Worm (Caenorhabditis elegans) whole organism, L4 larva: ENCODE data around the gene skr-19.

Source experiments
- D1046.2 ChIP-seq: fragments of 200-800 bp; sonication (Bioruptor generic); IDR thresholded peaks from 2 replicates; pipeline ENCODE4 v1.3.6; 2022; ENCODE audit warnings: missing genetic modification characterization, missing compliant biosample characterization
- T26A8.4 ChIP-seq: fragments of 200-800 bp; sonication (Bioruptor generic); IDR thresholded peaks from 2 replicates; pipeline ENCODE4 v1.3.6; 2022; ENCODE audit warnings: missing genetic modification characterization, missing compliant biosample characterization
- Y48G9A.11 ChIP-seq: fragments of 200-800 bp; sonication (Bioruptor generic); IDR thresholded peaks from 2 replicates; pipeline ENCODE4 v1.3.6; 2022; ENCODE audit warnings: missing genetic modification reagents, missing genetic modification characterization, missing compliant biosample characterization
- ZK337.2 ChIP-seq: fragments of 200-800 bp; sonication (Bioruptor generic); IDR thresholded peaks from 2 replicates; pipeline ENCODE4 v1.3.6; 2022; ENCODE audit warnings: missing genetic modification reagents, missing genetic modification characterization, missing compliant biosample characterization
- aha-1 ChIP-seq: fragments of 150-350 bp; peaks from one replicate; lab custom pipeline; 2014; ENCODE audit warnings: missing biosample characterization, missing genetic modification characterization
- aly-2 ChIP-seq: sonication (generic microtip); optimal IDR thresholded peaks from 2 replicates; lab custom pipeline; 2018; ENCODE audit warnings: missing biosample characterization, missing genetic modification characterization
- ama-1 ChIP-seq: fragments of 150-350 bp; optimal IDR thresholded peaks from 2 replicates; lab custom pipeline; 2014; ENCODE audit warnings: inconsistent platforms, mixed read lengths
- arid-1 ChIP-seq: fragments of 200-800 bp; sonication (Bioruptor generic); conservative IDR thresholded peaks from 2 replicates; pipeline ENCODE4 v1.3.6; 2022; ENCODE audit warnings: missing genetic modification reagents, missing genetic modification characterization, missing compliant biosample characterization
- ceh-20 ChIP-seq: fragments of 200-800 bp; sonication (Bioruptor generic); IDR thresholded peaks from 2 replicates; pipeline ENCODE4 v1.3.6; 2022; ENCODE audit warnings: missing genetic modification reagents, missing genetic modification characterization, missing compliant biosample characterization
- ceh-32 ChIP-seq: sonication (generic microtip); optimal IDR thresholded peaks from 2 replicates; lab custom pipeline; 2016; ENCODE audit warnings: mild to moderate bottlenecking, missing genetic modification characterization, missing compliant biosample characterization; ENCODE audit not compliant: poor library complexity
- ceh-62 ChIP-seq: sonication (generic microtip); optimal IDR thresholded peaks from 2 replicates; lab custom pipeline; 2017; ENCODE audit warnings: missing biosample characterization, missing genetic modification characterization
- cey-2 ChIP-seq: sonication (generic microtip); optimal IDR thresholded peaks from 3 replicates; lab custom pipeline; 2017; ENCODE audit warnings: missing genetic modification characterization, mild to moderate bottlenecking, missing compliant biosample characterization, antibody characterized with exemption, borderline replicate concordance; ENCODE audit not compliant: insufficient read depth
- daf-16 ChIP-seq, 3 experiments: sonication (generic microtip); optimal IDR thresholded peaks; 2 replicates each; lab custom pipeline; 2016 to 2017; ENCODE audit warnings: missing genetic modification characterization in 3 of 3, missing genetic modification reagents in 3 of 3, mild to moderate bottlenecking in 2 of 3, missing compliant biosample characterization in 2 of 3, missing biosample characterization in 1 of 3, moderate library complexity in 1 of 3
- daf-19 ChIP-seq: fragments of 200-800 bp; sonication (Bioruptor generic); conservative IDR thresholded peaks from 2 replicates; pipeline ENCODE4 v1.3.6; 2022; ENCODE audit warnings: missing genetic modification characterization, missing compliant biosample characterization
- daf-8 ChIP-seq: fragments of 200-800 bp; sonication (Bioruptor generic); IDR thresholded peaks from 2 replicates; pipeline ENCODE4 v1.3.6; 2022; ENCODE audit warnings: missing genetic modification characterization, missing compliant biosample characterization
- dmd-6 ChIP-seq: fragments of 200-800 bp; sonication (Bioruptor generic); IDR thresholded peaks from 2 replicates; pipeline ENCODE4 v1.3.6; 2022; ENCODE audit warnings: missing genetic modification reagents, missing genetic modification characterization, missing compliant biosample characterization
- dpl-1 ChIP-seq: fragments of 150-350 bp; optimal IDR thresholded peaks from 2 replicates; lab custom pipeline; 2014; ENCODE audit warnings: missing biosample characterization, missing genetic modification reagents, missing genetic modification characterization
- duxl-1 ChIP-seq: sonication (generic microtip); optimal IDR thresholded peaks from 2 replicates; lab custom pipeline; 2016; ENCODE audit warnings: mild to moderate bottlenecking, missing genetic modification characterization, moderate library complexity, missing compliant biosample characterization; ENCODE audit not compliant: poor library complexity
- dve-1 ChIP-seq: sonication (generic microtip); optimal IDR thresholded peaks from 2 replicates; lab custom pipeline; 2017; ENCODE audit warnings: antibody characterized with exemption, mild to moderate bottlenecking, missing genetic modification characterization, missing compliant biosample characterization; ENCODE audit not compliant: insufficient read depth
- egl-27 ChIP-seq: sonication (generic microtip); optimal IDR thresholded peaks from 3 replicates; lab custom pipeline; 2017; ENCODE audit warnings: missing biosample characterization, missing genetic modification reagents, missing genetic modification characterization
- egl-43 ChIP-seq: fragments of 200-800 bp; sonication (Bioruptor generic); IDR thresholded peaks from 2 replicates; pipeline ENCODE4 v1.3.6; 2022; ENCODE audit warnings: missing genetic modification reagents, missing genetic modification characterization, missing compliant biosample characterization
- fos-1 ChIP-seq: fragments of 150-350 bp; optimal IDR thresholded peaks from 2 replicates; lab custom pipeline; 2014; ENCODE audit warnings: missing biosample characterization, missing genetic modification characterization
- gei-8 ChIP-seq: fragments of 200-800 bp; sonication (Bioruptor generic); optimal IDR thresholded peaks from 2 replicates; lab custom pipeline; 2018; ENCODE audit warnings: mild to moderate bottlenecking, missing genetic modification characterization, missing compliant biosample characterization
- hmg-1.1 ChIP-seq: fragments of 200-800 bp; sonication (Bioruptor generic); IDR thresholded peaks from 2 replicates; pipeline ENCODE4 v1.3.6; 2022; ENCODE audit warnings: missing genetic modification reagents, missing genetic modification characterization, missing compliant biosample characterization
- lim-7 ChIP-seq: fragments of 200-800 bp; sonication (Bioruptor generic); IDR thresholded peaks from 2 replicates; pipeline ENCODE4 v1.3.6; 2022; ENCODE audit warnings: missing genetic modification characterization, missing compliant biosample characterization
- lin-15B ChIP-seq: fragments of 150-350 bp; sonication (generic microtip); optimal IDR thresholded peaks from 3 replicates; lab custom pipeline; 2014; ENCODE audit warnings: missing biosample characterization, missing genetic modification characterization
- lin-29 ChIP-seq: fragments of 200-800 bp; sonication (Bioruptor generic); IDR thresholded peaks from 2 replicates; pipeline ENCODE4 v1.3.6; 2022; ENCODE audit warnings: missing genetic modification reagents, missing genetic modification characterization, missing compliant biosample characterization
- lin-38 ChIP-seq: fragments of 200-800 bp; sonication (Bioruptor generic); IDR thresholded peaks from 2 replicates; pipeline ENCODE4 v1.3.6; 2022; ENCODE audit warnings: missing genetic modification reagents, missing genetic modification characterization, missing compliant biosample characterization
- lsy-2 ChIP-seq, 2 experiments: fragments of 150-350 bp in 1 of 2; sonication (generic microtip) in 1 of 2; optimal IDR thresholded peaks; 2 replicates each; lab custom pipeline; 2014 to 2017; ENCODE audit warnings: missing biosample characterization in 2 of 2, missing genetic modification characterization in 2 of 2
- madf-5 ChIP-seq, 2 experiments: fragments of 200-800 bp; sonication (Bioruptor generic); IDR thresholded peaks; 2 replicates each; pipeline ENCODE4 v1.3.6; 2022; ENCODE audit warnings: missing compliant biosample characterization in 2 of 2, missing genetic modification characterization in 2 of 2
- nhr-41 ChIP-seq: fragments of 200-800 bp; sonication (Bioruptor generic); IDR thresholded peaks from 2 replicates; pipeline ENCODE4 v1.3.6; 2022; ENCODE audit warnings: missing genetic modification reagents, missing genetic modification characterization, missing compliant biosample characterization
- nhr-42 ChIP-seq: fragments of 200-800 bp; sonication (Bioruptor generic); IDR thresholded peaks from 2 replicates; pipeline ENCODE4 v1.3.6; 2022; ENCODE audit warnings: missing genetic modification characterization, missing compliant biosample characterization
- sdz-12 ChIP-seq: fragments of 200-800 bp; sonication (Bioruptor generic); optimal IDR thresholded peaks from 2 replicates; lab custom pipeline; 2018; ENCODE audit warnings: mild to moderate bottlenecking, missing genetic modification characterization, missing compliant biosample characterization
- snpc-1.2 ChIP-seq: fragments of 200-800 bp; sonication (Bioruptor generic); IDR thresholded peaks from 2 replicates; pipeline ENCODE4 v1.3.6; 2022; ENCODE audit warnings: missing genetic modification reagents, missing genetic modification characterization, missing compliant biosample characterization
- snpc-4 ChIP-seq: fragments of 150-350 bp; optimal IDR thresholded peaks from 2 replicates; lab custom pipeline; 2014; ENCODE audit warnings: missing biosample characterization, missing genetic modification characterization
- unc-39 ChIP-seq: sonication (generic microtip); optimal IDR thresholded peaks from 2 replicates; lab custom pipeline; 2017; ENCODE audit warnings: missing biosample characterization, missing genetic modification characterization
- unc-62 ChIP-seq, 3 experiments: fragments of 150-350 bp in 1 of 3; sonication (generic microtip); optimal IDR thresholded peaks in 2 of 3; peaks in 1 of 3; 1 replicate in 1 of 3; 2 replicates in 2 of 3; lab custom pipeline; 2014 to 2017; ENCODE audit warnings: missing biosample characterization in 3 of 3, missing genetic modification characterization in 3 of 3, missing genetic modification reagents in 3 of 3, missing genotype in 1 of 3
- vab-7 ChIP-seq: fragments of 200-800 bp; sonication (Bioruptor generic); IDR thresholded peaks from 2 replicates; pipeline ENCODE4 v1.3.6; 2022; ENCODE audit warnings: missing genetic modification reagents, missing genetic modification characterization, missing compliant biosample characterization
- zag-1 ChIP-seq: fragments of 150-350 bp; optimal IDR thresholded peaks from 2 replicates; lab custom pipeline; 2014; ENCODE audit warnings: missing biosample characterization, missing genetic modification characterization
- zfp-3 ChIP-seq: fragments of 200-800 bp; sonication (Bioruptor generic); conservative IDR thresholded peaks from 2 replicates; pipeline ENCODE4 v1.3.6; 2022; ENCODE audit warnings: missing genetic modification reagents, missing genetic modification characterization, missing compliant biosample characterization
- ztf-11 ChIP-seq: fragments of 150-350 bp; optimal IDR thresholded peaks from 2 replicates; lab custom pipeline; 2014; ENCODE audit warnings: missing biosample characterization, missing genetic modification characterization

skr-19 gene

ce11 chrX:13224608-13225007 is at the start of gene skr-19:
TSS of gene skr-19 (minus strand) at chrX:13224708.
- TF ChIP-seq daf-16 (GFP tag; optimal IDR thresholded peaks at IDR 0.05; lab: Kevin White, UChicago) (no peak), daf-16 (tag; optimal IDR thresholded peaks at IDR 0.05; lab: Kevin White, UChicago) (no peak), aha-1 (peak; percentile 9), dve-1 (tag; lab: Kevin White, UChicago) (no peak)

ce11 chrX:13274102-13274501 is 49.6 kb upstream of the skr-19 start, which contains the start of gene cyp-14A3:
TSS of gene cyp-14A3 (minus strand) at chrX:13274202.
- TF ChIP-seq ceh-32 (tag; lab: Kevin White, UChicago) (no peak), lin-15B (tag; lab: Kevin White, UChicago) (no peak), madf-5 (GFP tag; IDR thresholded peaks at IDR 0.05; lab: Robert Waterston, UW) (no peak), dpl-1 (no peak)
- TF ChIP-seq, all 104 proteins: peak for 0

DNA sequence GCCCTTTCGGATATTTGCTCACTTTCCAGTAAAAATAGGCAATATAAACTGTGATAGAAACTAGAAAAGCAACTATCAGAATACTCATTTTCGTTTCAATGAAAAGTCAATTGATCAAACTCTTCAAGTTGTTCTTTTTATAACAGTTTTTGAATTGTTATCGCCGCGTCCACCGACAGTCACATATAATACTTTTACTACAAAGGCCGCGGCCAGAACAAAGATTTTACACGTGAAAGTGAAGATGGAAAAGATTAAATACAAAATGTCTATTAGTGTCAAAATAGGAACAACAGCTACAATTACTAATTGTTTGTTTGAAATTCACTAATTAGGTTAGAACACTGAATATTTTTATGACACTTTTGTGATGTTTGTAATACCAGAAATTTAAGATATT is 45.1 kb upstream of the skr-19 start, which contains the start of gene cyp-14A2:
Gene cyp-14A2 (minus strand): TSS at position 101 of the 400 bp plus-strand sequence.
- TF ChIP-seq dmd-6 (GFP tag; lab: Robert Waterston, UW) (peak; percentile 42), gei-8 (GFP tag; lab: Kevin White, UChicago) (no peak)

DNA sequence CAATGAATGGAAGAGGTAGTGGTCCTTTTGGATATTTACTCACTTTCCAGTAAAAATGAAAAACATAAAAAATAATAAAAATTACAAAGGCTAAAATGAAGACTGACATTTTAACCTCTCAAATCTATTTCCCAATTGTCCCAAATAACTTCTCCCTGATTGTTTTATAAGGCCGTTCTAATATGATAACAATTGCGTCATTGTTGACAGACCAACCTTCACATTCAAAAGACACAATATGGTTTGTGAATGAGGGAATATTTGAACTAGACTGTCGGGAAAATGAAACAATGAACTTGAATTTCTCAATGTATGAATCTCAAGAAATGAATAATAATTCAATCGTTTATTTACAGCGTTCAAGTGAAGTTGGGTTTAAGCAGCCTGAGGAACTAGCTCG is 42.7 kb upstream of the skr-19 start, which contains the start of gene cyp-14A1:
Gene cyp-14A1 (minus strand): TSS at position 126 of the 400 bp plus-strand sequence.
- TF ChIP-seq egl-27 (tag; lab: Kevin White, UChicago) (no peak), daf-19 (no peak), lsy-2 (tag; optimal IDR thresholded peaks at IDR 0.05; lab: Kevin White, UChicago) (no peak), snpc-1.2 (GFP tag; lab: Robert Waterston, UW) (no peak), dve-1 (tag; lab: Kevin White, UChicago) (peak; percentile 19), daf-16 (GFP tag; optimal IDR thresholded peaks at IDR 0.05; lab: Kevin White, UChicago) (no peak), daf-16 (tag; optimal IDR thresholded peaks at IDR 0.05; lab: Kevin White, UChicago) (peak; percentile 39), gei-8 (GFP tag; lab: Kevin White, UChicago) (no peak), hmg-1.1 (no peak), aly-2 (no peak), arid-1 (GFP tag; lab: Robert Waterston, UW) (no peak)

- no peak for TF ChIP-seq lin-38 (GFP tag; lab: Robert Waterston, UW)
- peak; percentile 76; the same call in 1 of the 2 replicates for TF ChIP-seq nhr-41 (GFP tag; lab: Robert Waterston, UW)
- TF ChIP-seq daf-8: 0 out of 2 replicates have a peak, but pooled peaks have one; percentile 58
- TF ChIP-seq sdz-12 (GFP tag; lab: Kevin White, UChicago): peak; percentile 49
- TF ChIP-seq ama-1 (lab: Kevin White, UChicago): no peak
- TF ChIP-seq T26A8.4 (GFP tag; lab: Robert Waterston, UW): no peak; the same call in 1 of the 2 replicates
- TF ChIP-seq ceh-20: peak; percentile 59; the same call in 1 of the 2 replicates
- no peak for TF ChIP-seq unc-39 (tag; lab: Kevin White, UChicago)
- no peak for TF ChIP-seq egl-27 (tag; lab: Kevin White, UChicago)
- TF ChIP-seq ceh-62: no peak
- TF ChIP-seq Y48G9A.11 (GFP tag; lab: Robert Waterston, UW): peak; percentile 75
- peak; percentile 74; the same call in 1 of the 2 replicates for TF ChIP-seq lin-29 (GFP tag; lab: Robert Waterston, UW)
- no peak for TF ChIP-seq zag-1 (tag; lab: Kevin White, UChicago)
- peak in 1 of 2 experiments; percentile 78 for TF ChIP-seq unc-62 (GFP tag; optimal IDR thresholded peaks at IDR 0.05 in 1 of 2; lab: Kevin White, UChicago)
- no peak for TF ChIP-seq unc-62 (tag; optimal IDR thresholded peaks at IDR 0.05; lab: Kevin White, UChicago)
- peak; percentile 94 for TF ChIP-seq lim-7
- TF ChIP-seq D1046.2 (GFP tag; lab: Robert Waterston, UW): peak; percentile 80; the same call in 1 of the 2 replicates
- peak; percentile 95 for TF ChIP-seq egl-43 (GFP tag; lab: Robert Waterston, UW)
- TF ChIP-seq duxl-1 (tag; lab: Kevin White, UChicago): peak; percentile 61
- TF ChIP-seq cey-2 (tag; lab: Kevin White, UChicago): no peak
- peak; percentile 96 for TF ChIP-seq hmg-1.1
- TF ChIP-seq aha-1: peak; percentile 98
- peak; percentile 65; the same call in 1 of the 2 replicates for TF ChIP-seq zfp-3 (GFP tag; lab: Robert Waterston, UW)
- TF ChIP-seq nhr-42 (GFP tag; lab: Robert Waterston, UW): 0 out of 2 replicates have a peak, but pooled peaks have one; percentile 71
- no peak for TF ChIP-seq fos-1 (tag; lab: Kevin White, UChicago)
- TF ChIP-seq ZK337.2 (GFP tag; lab: Robert Waterston, UW): peak; percentile 82
- no peak for TF ChIP-seq ztf-11
- TF ChIP-seq vab-7 (GFP tag; lab: Robert Waterston, UW): peak; percentile 93
- no peak for TF ChIP-seq snpc-4
Measured at ce11 chrX:13264550-13264949, 40.0 kb upstream of the skr-19 start.
